Fruit fly (Drosophila melanogaster): Measurements from ENCODE around the gene Oat.

Gene Oat

DNA sequence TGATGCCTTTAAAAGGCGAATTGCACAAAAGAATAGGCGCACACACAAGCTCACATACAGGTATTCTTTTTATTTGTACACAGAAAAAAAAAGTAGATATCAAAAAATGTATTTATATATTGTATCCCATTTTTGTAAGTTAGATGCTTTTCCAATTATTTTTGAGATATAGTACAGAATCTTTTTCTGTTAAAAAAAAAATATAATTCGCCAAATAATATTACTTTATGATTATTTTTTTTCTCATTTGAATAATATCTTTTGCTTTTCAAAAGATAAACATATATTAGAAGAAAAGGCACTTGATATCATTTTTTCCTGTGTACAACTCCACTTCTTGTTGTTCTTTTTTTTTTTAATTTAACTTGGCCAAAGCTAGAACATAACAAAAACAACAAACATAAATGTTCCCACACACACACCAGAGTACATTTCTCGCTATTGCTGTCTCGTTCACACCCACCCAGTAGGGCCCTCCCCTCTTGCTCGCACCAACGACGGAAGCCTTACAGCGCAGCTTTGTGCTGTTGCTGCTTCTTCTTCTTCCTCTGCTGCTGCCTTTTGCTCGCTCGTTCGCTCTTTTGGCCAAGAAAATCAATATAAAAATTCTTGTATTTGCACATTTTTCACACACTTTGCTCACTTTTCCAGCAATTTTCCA is 14.7 kb downstream of the Oat start (continued):
- TF ChIP-seq vnd (GFP tag; IDR thresholded peaks at IDR 0.05; ENCODE audit: partially characterized antibody) (no peak), Lhr (GFP tag; optimal IDR thresholded peaks at IDR 0.05) (no peak), Opbp (GFP tag; IDR thresholded peaks at IDR 0.05; ENCODE audit: partially characterized antibody) (no peak), Bgb (GFP tag; IDR thresholded peaks at IDR 0.05; ENCODE audit: partially characterized antibody) (no peak), CG31441 (GFP tag; IDR thresholded peaks at IDR 0.05) (peak; percentile 92), chinmo (GFP tag; IDR thresholded peaks at IDR 0.05; ENCODE audit: partially characterized antibody) (peak; percentile 74; the same call in 1 of the 4 replicates), Spps (tag; optimal IDR thresholded peaks at IDR 0.05) (peak; percentile 75), sob (GFP tag; IDR thresholded peaks at IDR 0.05) (peak; percentile 72; the same call in 1 of the 2 replicates), CG1792 (GFP tag; optimal IDR thresholded peaks at IDR 0.05) (no peak), Ets65A (GFP tag) (no peak), slou (GFP tag; optimal IDR thresholded peaks at IDR 0.05) (peak; percentile 70), grau (tag; optimal IDR thresholded peaks at IDR 0.05) (peak; percentile 77), ERR (GFP tag; optimal IDR thresholded peaks at IDR 0.05) (no peak), ci (GFP tag; IDR thresholded peaks at IDR 0.05) (peak; percentile 10; the same call in 1 of the 3 replicates), cato (GFP tag; optimal IDR thresholded peaks at IDR 0.05; ENCODE audit: borderline replicate concordance) (no peak), CkIIα-i1 (GFP tag; IDR thresholded peaks at IDR 0.05) (no peak), CG16779 (GFP tag; IDR thresholded peaks at IDR 0.05) (no peak), Optix (GFP tag; IDR thresholded peaks at IDR 0.05) (no peak), pros (GFP tag; optimal IDR thresholded peaks at IDR 0.05) (no peak), CG4282 (GFP tag; optimal IDR thresholded peaks at IDR 0.05) (no peak), CG17186 (GFP tag; optimal IDR thresholded peaks at IDR 0.05) (no peak), Ets97D (GFP tag; optimal IDR thresholded peaks at IDR 0.05) (no peak), ranshi (GFP tag; IDR thresholded peaks at IDR 0.05) (peak; percentile 87; the same call in 1 of the 2 replicates), CG17568 (GFP tag; optimal IDR thresholded peaks at IDR 0.05) (no peak), hth (optimal IDR thresholded peaks at IDR 0.05) (no peak), Hr78 (GFP tag; optimal IDR thresholded peaks at IDR 0.05) (peak in 1 of 2 experiments; percentile 5), sim (GFP tag; IDR thresholded peaks at IDR 0.05) (peak; percentile 67), dm (GFP tag; optimal IDR thresholded peaks at IDR 0.05) (no peak), CG14667 (GFP tag; IDR thresholded peaks at IDR 0.05) (peak; percentile 71), ac (GFP tag; optimal IDR thresholded peaks at IDR 0.05) (no peak), CG11456 (GFP tag; IDR thresholded peaks at IDR 0.05) (no peak), CG4617 (GFP tag; optimal IDR thresholded peaks at IDR 0.05; ENCODE audit: borderline replicate concordance) (no peak), CG6765 (GFP tag; optimal IDR thresholded peaks at IDR 0.05) (peak; percentile 57), CG10274 (GFP tag; optimal IDR thresholded peaks at IDR 0.05) (no peak), wek (GFP tag; optimal IDR thresholded peaks at IDR 0.05) (no peak), Sry-δ (GFP tag; optimal IDR thresholded peaks at IDR 0.05) (no peak), YL-1 (GFP tag; optimal IDR thresholded peaks at IDR 0.05) (peak; percentile 22), NfI (GFP tag; optimal IDR thresholded peaks at IDR 0.05) (no peak), Med (GFP tag) (peak; percentile 81), dpn (GFP tag; optimal IDR thresholded peaks at IDR 0.05) (peak; percentile 14 to 57), CG34422 (GFP tag; IDR thresholded peaks at IDR 0.05) (0 out of 3 replicates have a peak, but pooled peaks have one; percentile 62), bsh (GFP tag; optimal IDR thresholded peaks at IDR 0.05) (peak in 1 of 2 experiments; percentile 80), Atf3 (GFP tag; optimal IDR thresholded peaks at IDR 0.05) (no peak), cas (GFP tag; IDR thresholded peaks at IDR 0.05) (peak; percentile 59; the same call in 1 of the 2 replicates), Ssrp (tag; optimal IDR thresholded peaks at IDR 0.05) (peak; percentile 69), scrt (GFP tag; optimal IDR thresholded peaks at IDR 0.05) (peak; percentile 56), Myb (GFP tag; optimal IDR thresholded peaks at IDR 0.05) (no peak), bbx (GFP tag; IDR thresholded peaks at IDR 0.05; ENCODE audit: partially characterized antibody) (no peak), gt (GFP tag; IDR thresholded peaks at IDR 0.05) (no peak), CG5953 (GFP tag; IDR thresholded peaks at IDR 0.05) (no peak)

Data from whole organism, embryonic.